ENCODE assay signal across 2 worm cellular contexts in the genomic region with DNA sequence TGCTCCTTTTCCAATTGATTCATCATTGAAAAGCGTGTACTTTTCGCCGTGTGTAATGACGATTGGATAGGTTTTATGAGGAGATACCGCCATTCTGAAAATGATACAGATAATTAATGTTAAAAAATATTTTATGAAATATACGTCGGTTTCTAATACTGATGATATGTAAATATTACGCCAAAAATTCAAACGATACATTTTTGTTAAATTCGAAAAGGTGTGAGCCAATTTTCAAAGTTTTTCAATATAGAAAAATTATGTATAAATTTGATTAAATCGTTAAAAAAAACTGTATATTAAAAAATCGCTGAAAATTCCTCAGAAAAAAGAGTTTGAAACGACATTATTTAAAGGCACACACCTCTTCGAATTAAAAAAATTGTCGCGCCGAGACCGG.
TF ChIP-seq lines count a peak whose summit lies in the region.

Gene ikke-1, minus strand, starts transcription at position 101 of the 400 bp plus-strand sequence.

TF ChIP-seq in whole organism, mixed stage, embryonic, 35 proteins besides CTCF, POLR2A, EP300 and RAD21:
- TF ChIP-seq nhr-2 (tag; optimal IDR thresholded peaks at IDR 0.05; lab: Kevin White, UChicago) (peak; percentile 11), elt-3 (tag; optimal IDR thresholded peaks at IDR 0.05; lab: Kevin White, UChicago) (no peak)

TF ChIP-seq in whole organism, young adult, 124 proteins besides CTCF, POLR2A, EP300 and RAD21:
- TF ChIP-seq cebp-1 (GFP tag; IDR thresholded peaks at IDR 0.05; lab: Robert Waterston, UW) (no peak), cebp-1 (tag; optimal IDR thresholded peaks at IDR 0.05; lab: Kevin White, UChicago) (no peak), hsf-1 (GFP tag; IDR thresholded peaks at IDR 0.05; lab: Robert Waterston, UW) (0 out of 2 replicates have a peak, but pooled peaks have one; percentile 6)
